Worm (Caenorhabditis elegans): Measurements from ENCODE around the gene crh-1.

crh-1 gene

ce11 chrIII:11698569-11698968 lies 41.0 kb downstream of the crh-1 start, which contains the start of gene Y41C4A.7:
Y41C4A.7 (plus strand) TSS chrIII:11698869.
- TF ChIP-seq nhr-10 (tag; optimal IDR thresholded peaks at IDR 0.05) (no peak), nhr-21 (tag; optimal IDR thresholded peaks at IDR 0.05) (no peak), nhr-12 (tag; optimal IDR thresholded peaks at IDR 0.05) (no peak), ztf-11 (tag; optimal IDR thresholded peaks at IDR 0.05) (no peak), peb-1 (tag; optimal IDR thresholded peaks at IDR 0.05) (no peak), aly-2 (tag; optimal IDR thresholded peaks at IDR 0.05) (no peak), zag-1 (tag; optimal IDR thresholded peaks at IDR 0.05) (no peak), egl-27 (tag; optimal IDR thresholded peaks at IDR 0.05) (no peak), ceh-82 (tag; optimal IDR thresholded peaks at IDR 0.05) (no peak), snpc-4 (tag; optimal IDR thresholded peaks at IDR 0.05) (no peak), nhr-6 (tag; optimal IDR thresholded peaks at IDR 0.05) (no peak), nhr-77 (tag; optimal IDR thresholded peaks at IDR 0.05) (no peak), ama-1 (optimal IDR thresholded peaks at IDR 0.05) (no peak), ztf-4 (tag; optimal IDR thresholded peaks at IDR 0.05) (no peak), sma-3 (GFP tag; optimal IDR thresholded peaks at IDR 0.05) (no peak), gmeb-1 (tag; optimal IDR thresholded peaks at IDR 0.05) (no peak), fos-1 (tag; optimal IDR thresholded peaks at IDR 0.05) (no peak), ZK546.5 (tag; optimal IDR thresholded peaks at IDR 0.05) (no peak)

DNA sequence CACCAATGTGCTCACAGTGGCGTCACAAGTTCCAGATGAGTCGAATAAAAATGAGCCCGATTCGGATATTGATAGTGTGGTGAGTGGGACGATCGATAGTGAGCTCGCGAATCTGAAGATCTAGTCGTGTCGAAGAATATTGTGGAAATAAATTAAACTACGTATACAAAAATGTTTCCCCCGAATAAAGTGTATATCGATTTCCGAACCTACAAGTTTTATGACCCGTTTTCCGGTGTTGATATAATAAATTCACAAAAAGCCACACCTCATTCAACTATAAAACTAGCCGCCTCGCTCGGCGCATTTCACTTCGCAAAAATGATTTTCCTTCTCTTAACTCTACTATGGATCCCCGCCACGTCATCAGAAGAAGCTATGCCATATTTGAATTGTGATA lies 42.4 kb downstream of the crh-1 start, which contains the start of gene pqn-84:
TSS of gene pqn-84 (plus strand) at position 301 of the 400 bp plus-strand sequence.
- no peak for TF ChIP-seq nhr-6 (tag; optimal IDR thresholded peaks at IDR 0.05)
- no peak for TF ChIP-seq F13H6.1 (tag; optimal IDR thresholded peaks at IDR 0.05)
- TF ChIP-seq mbf-1 (tag; optimal IDR thresholded peaks at IDR 0.05): no peak
- no peak for TF ChIP-seq unc-55 (GFP tag; optimal IDR thresholded peaks at IDR 0.05)
- TF ChIP-seq nhr-12 (tag; optimal IDR thresholded peaks at IDR 0.05): no peak
- no peak for TF ChIP-seq ztf-4 (tag; optimal IDR thresholded peaks at IDR 0.05)
- TF ChIP-seq C34F6.9 (tag; optimal IDR thresholded peaks at IDR 0.05): no peak
- no peak for TF ChIP-seq R02D3.7 (tag; optimal IDR thresholded peaks at IDR 0.05)
- no peak for TF ChIP-seq egl-27 (tag; optimal IDR thresholded peaks at IDR 0.05)
- no peak for TF ChIP-seq ZK546.5 (tag; optimal IDR thresholded peaks at IDR 0.05)
- no peak for TF ChIP-seq sma-9 (GFP tag; optimal IDR thresholded peaks at IDR 0.05)
- no peak for TF ChIP-seq sma-9 (tag; optimal IDR thresholded peaks at IDR 0.05)
- TF ChIP-seq ztf-1 (GFP tag; conservative IDR thresholded peaks at IDR 0.05): no peak
- TF ChIP-seq peb-1 (tag; optimal IDR thresholded peaks at IDR 0.05): no peak
- TF ChIP-seq lin-11 (tag; optimal IDR thresholded peaks at IDR 0.05): no peak
- TF ChIP-seq alr-1 (tag; optimal IDR thresholded peaks at IDR 0.05): no peak
- no peak for TF ChIP-seq ama-1 (optimal IDR thresholded peaks at IDR 0.05)
- no peak for TF ChIP-seq gmeb-1 (tag; optimal IDR thresholded peaks at IDR 0.05)
- TF ChIP-seq sem-4 (tag; optimal IDR thresholded peaks at IDR 0.05): no peak
- TF ChIP-seq unc-39 (tag; optimal IDR thresholded peaks at IDR 0.05): no peak
- TF ChIP-seq lsy-2 (tag; optimal IDR thresholded peaks at IDR 0.05): no peak

DNA sequence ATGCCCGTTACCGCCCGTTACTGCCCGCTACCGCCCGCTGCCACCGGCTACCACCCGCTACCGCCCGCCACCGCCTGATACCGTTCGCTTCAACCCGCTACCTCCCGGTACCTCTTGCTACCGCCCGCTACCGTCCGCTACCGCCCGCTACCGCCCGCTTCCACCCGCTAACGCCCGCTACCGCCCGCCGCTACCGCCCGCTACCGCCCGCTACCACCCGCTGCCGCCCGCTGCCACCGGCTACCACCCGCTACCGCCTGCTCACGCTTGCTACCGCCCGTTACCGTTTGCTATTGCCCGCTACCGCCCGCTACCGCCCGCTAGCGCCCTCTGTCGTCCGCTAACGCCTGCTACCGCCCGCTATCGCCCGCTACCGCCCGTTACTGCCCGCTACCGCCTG lies 44.3 kb downstream of the crh-1 start:
- TF ChIP-seq ama-1 (optimal IDR thresholded peaks at IDR 0.05) (no peak), alr-1 (tag; optimal IDR thresholded peaks at IDR 0.05) (no peak)

ce11 chrIII:11703006-11703775 lies 45.6 kb downstream of the crh-1 start:
- no peak for TF ChIP-seq elt-3 (tag; optimal IDR thresholded peaks at IDR 0.05)
- TF ChIP-seq nhr-23 (tag; optimal IDR thresholded peaks at IDR 0.05): no peak
- TF ChIP-seq lin-11 (tag; optimal IDR thresholded peaks at IDR 0.05): no peak
- TF ChIP-seq nhr-12 (tag; optimal IDR thresholded peaks at IDR 0.05): no peak
- TF ChIP-seq R02D3.7 (tag; optimal IDR thresholded peaks at IDR 0.05): no peak
- TF ChIP-seq nhr-6 (tag; optimal IDR thresholded peaks at IDR 0.05): no peak
- TF ChIP-seq ceh-82 (tag; optimal IDR thresholded peaks at IDR 0.05): no peak
- TF ChIP-seq lsy-2 (tag; optimal IDR thresholded peaks at IDR 0.05): no peak
- TF ChIP-seq nhr-10 (tag; optimal IDR thresholded peaks at IDR 0.05): no peak
- TF ChIP-seq nhr-237 (tag; optimal IDR thresholded peaks at IDR 0.05): no peak
- TF ChIP-seq Y55F3AM.14 (GFP tag; optimal IDR thresholded peaks at IDR 0.05): no peak
- TF ChIP-seq fos-1 (tag; optimal IDR thresholded peaks at IDR 0.05): no peak
- no peak for TF ChIP-seq unc-62 (GFP tag; optimal IDR thresholded peaks at IDR 0.05)
- TF ChIP-seq nhr-129 (tag; optimal IDR thresholded peaks at IDR 0.05): no peak
